Fruit fly (Drosophila melanogaster) whole organism: ENCODE results near the gene Bet3.

Experiments used
- Dll ChIP-seq: fragments of >200 bp; optimal IDR thresholded peaks from 2 replicates; lab custom pipeline; 2017
- EcR ChIP-seq, 2 experiments: fragments of >200 bp; optimal IDR thresholded peaks; 2 replicates each; lab custom pipeline; 2017; ENCODE audit warnings: missing biosample characterization in 2 of 2, missing genetic modification characterization in 2 of 2, missing genetic modification reagents in 2 of 2
- pan ChIP-seq: fragments of >200 bp; optimal IDR thresholded peaks from 2 replicates; lab custom pipeline; 2017

dm6 chr3L:9419328-9419727 is 22.7 kb downstream of the Bet3 start:
- TF ChIP-seq Dll (lab: Kevin White, UChicago) (no peak), pan (no peak), EcR (GFP tag; optimal IDR thresholded peaks at IDR 0.05; lab: Kevin White, UChicago) (no peak)
